Worm (Caenorhabditis elegans) whole organism, L1 larva: ENCODE results near the gene F53E4.2.

ENCODE experiments used
- C04F5.9 ChIP-seq: sonication (generic microtip); optimal IDR thresholded peaks from 2 replicates; lab custom pipeline; 2016; ENCODE audit warnings: missing genetic modification characterization, missing compliant biosample characterization
- C16A3.4 ChIP-seq: fragments of 150-350 bp; optimal IDR thresholded peaks from 2 replicates; lab custom pipeline; 2014; ENCODE audit warnings: missing biosample characterization, missing genetic modification characterization
- C34B4.2 ChIP-seq: sonication (generic microtip); optimal IDR thresholded peaks from 2 replicates; lab custom pipeline; 2017; ENCODE audit warnings: mild to moderate bottlenecking, missing genetic modification characterization, missing compliant biosample characterization
- F16B12.6 ChIP-seq: fragments of 150-350 bp; optimal IDR thresholded peaks from 2 replicates; lab custom pipeline; 2014; ENCODE audit warnings: missing biosample characterization, missing genetic modification characterization
- Y116A8C.19 ChIP-seq: sonication (generic microtip); optimal IDR thresholded peaks from 2 replicates; lab custom pipeline; 2016; ENCODE audit warnings: missing compliant biosample characterization, missing genetic modification characterization, borderline replicate concordance
- blmp-1 ChIP-seq: fragments of 150-350 bp; optimal IDR thresholded peaks from 2 replicates; lab custom pipeline; 2014; ENCODE audit warnings: missing biosample characterization, missing genetic modification characterization
- ceh-8 ChIP-seq: fragments of 200-800 bp; sonication (Bioruptor generic); optimal IDR thresholded peaks from 2 replicates; lab custom pipeline; 2018; ENCODE audit warnings: mild to moderate bottlenecking, missing genetic modification characterization, moderate library complexity, missing compliant biosample characterization
- ceh-82 ChIP-seq, 3 experiments: fragments of 150-350 bp in 1 of 3; sonication (generic microtip) in 2 of 3; optimal IDR thresholded peaks; 2 replicates each; lab custom pipeline; 2014 to 2017; ENCODE audit warnings: missing biosample characterization in 3 of 3, missing genetic modification characterization in 3 of 3
- dpl-1 ChIP-seq, 3 experiments: fragments of 150-350 bp in 2 of 3; sonication (generic microtip) in 1 of 3; optimal IDR thresholded peaks; 2 replicates each; lab custom pipeline; 2014 to 2017; ENCODE audit warnings: missing biosample characterization in 3 of 3, missing genetic modification characterization in 3 of 3, missing genetic modification reagents in 3 of 3
- dsc-1 ChIP-seq: sonication (generic microtip); optimal IDR thresholded peaks from 2 replicates; lab custom pipeline; 2016; ENCODE audit warnings: mild to moderate bottlenecking, missing genetic modification characterization, missing compliant biosample characterization
- efl-3 ChIP-seq: fragments of 200-800 bp; sonication (Bioruptor generic); optimal IDR thresholded peaks from 2 replicates; lab custom pipeline; 2018; ENCODE audit warnings: mild to moderate bottlenecking, missing genetic modification characterization, missing compliant biosample characterization
- egl-13 ChIP-seq: sonication (generic microtip); optimal IDR thresholded peaks from 2 replicates; lab custom pipeline; 2016; ENCODE audit warnings: missing genotype, missing genetic modification reagents, missing genetic modification characterization, missing compliant biosample characterization
- elt-2 ChIP-seq: sonication (generic microtip); optimal IDR thresholded peaks from 2 replicates; lab custom pipeline; 2016; ENCODE audit warnings: missing genetic modification characterization, mild to moderate bottlenecking, inconsistent platforms, missing compliant biosample characterization, missing genetic modification reagents
- elt-3 ChIP-seq, 6 experiments: fragments of 150-350 bp in 1 of 6; sonication (generic microtip); optimal IDR thresholded peaks; 2 replicates each; lab custom pipeline; 2017 to 2018; ENCODE audit warnings: missing biosample characterization in 6 of 6, missing genetic modification characterization in 6 of 6, inconsistent platforms in 1 of 6
- fkh-4 ChIP-seq: sonication (generic microtip); optimal IDR thresholded peaks from 2 replicates; lab custom pipeline; 2016; ENCODE audit warnings: missing compliant biosample characterization, missing genetic modification characterization, borderline replicate concordance
- fkh-8 ChIP-seq: sonication (generic microtip); optimal IDR thresholded peaks from 2 replicates; lab custom pipeline; 2016; ENCODE audit warnings: mild to moderate bottlenecking, missing genetic modification characterization, missing compliant biosample characterization
- fos-1 ChIP-seq: fragments of 150-350 bp; optimal IDR thresholded peaks from 2 replicates; lab custom pipeline; 2014; ENCODE audit warnings: missing biosample characterization, missing genetic modification characterization
- hlh-4 ChIP-seq: sonication (generic microtip); optimal IDR thresholded peaks from 2 replicates; lab custom pipeline; 2016; ENCODE audit warnings: mild to moderate bottlenecking, missing genetic modification characterization, missing compliant biosample characterization
- hpl-2 ChIP-seq: fragments of 150-350 bp; optimal IDR thresholded peaks from 2 replicates; lab custom pipeline; 2014; ENCODE audit warnings: missing biosample characterization, missing genetic modification reagents, missing genetic modification characterization
- lin-13 ChIP-seq: fragments of 150-350 bp; optimal IDR thresholded peaks from 2 replicates; lab custom pipeline; 2014; ENCODE audit warnings: missing biosample characterization, missing genetic modification reagents, missing genetic modification characterization
- lin-14 ChIP-seq: fragments of 200-800 bp; sonication (Bioruptor generic); optimal IDR thresholded peaks from 2 replicates; lab custom pipeline; 2018; ENCODE audit warnings: mild to moderate bottlenecking, missing genetic modification characterization, moderate library complexity, missing compliant biosample characterization
- lin-35 ChIP-seq, 2 experiments: fragments of 150-350 bp; optimal IDR thresholded peaks; 2 replicates each; lab custom pipeline; 2014; ENCODE audit warnings: missing biosample characterization in 2 of 2, missing genetic modification characterization in 2 of 2, missing genetic modification reagents in 2 of 2
- lin-39 ChIP-seq: fragments of 150-350 bp; optimal IDR thresholded peaks from 2 replicates; lab custom pipeline; 2014; ENCODE audit warnings: missing biosample characterization, missing genetic modification reagents, missing genetic modification characterization
- lir-3 ChIP-seq: sonication (generic microtip); optimal IDR thresholded peaks from 2 replicates; lab custom pipeline; 2016; ENCODE audit warnings: mild to moderate bottlenecking, missing genetic modification characterization, moderate library complexity, missing compliant biosample characterization; ENCODE audit not compliant: poor library complexity
- lsy-2 ChIP-seq, 2 experiments: fragments of 150-350 bp; optimal IDR thresholded peaks; 2 replicates each; lab custom pipeline; 2014; ENCODE audit warnings: missing biosample characterization in 2 of 2, missing genetic modification characterization in 2 of 2
- mab-9 ChIP-seq: fragments of 200-800 bp; sonication (Bioruptor generic); IDR thresholded peaks from 2 replicates; pipeline ENCODE4 v1.3.6; 2022; ENCODE audit warnings: missing genetic modification reagents, missing genetic modification characterization, missing compliant biosample characterization
- mdl-1 ChIP-seq, 2 experiments: fragments of 150-350 bp; optimal IDR thresholded peaks; 2 replicates each; lab custom pipeline; 2014 to 2017; ENCODE audit warnings: missing biosample characterization in 2 of 2, missing genetic modification characterization in 2 of 2, inconsistent platforms in 1 of 2
- mep-1 ChIP-seq: fragments of 150-350 bp; optimal IDR thresholded peaks from 2 replicates; lab custom pipeline; 2014; ENCODE audit warnings: missing biosample characterization, missing genetic modification characterization
- nhr-12 ChIP-seq: sonication (generic microtip); optimal IDR thresholded peaks from 2 replicates; lab custom pipeline; 2017; ENCODE audit warnings: missing biosample characterization, missing genetic modification characterization
- nhr-237 ChIP-seq: fragments of 150-350 bp; optimal IDR thresholded peaks from 2 replicates; lab custom pipeline; 2014; ENCODE audit warnings: missing biosample characterization, missing genetic modification characterization
- nhr-71 ChIP-seq: sonication (generic microtip); optimal IDR thresholded peaks from 2 replicates; lab custom pipeline; 2016; ENCODE audit warnings: mild to moderate bottlenecking, missing genetic modification characterization, moderate library complexity, missing compliant biosample characterization
- nhr-90 ChIP-seq: sonication (generic microtip); optimal IDR thresholded peaks from 2 replicates; lab custom pipeline; 2016; ENCODE audit warnings: mild to moderate bottlenecking, missing genetic modification characterization, missing compliant biosample characterization; ENCODE audit not compliant: poor library complexity
- pag-3 ChIP-seq: sonication (generic microtip); optimal IDR thresholded peaks from 2 replicates; lab custom pipeline; 2017; ENCODE audit warnings: missing genetic modification characterization, mild to moderate bottlenecking, missing compliant biosample characterization, antibody characterized with exemption, borderline replicate concordance; ENCODE audit not compliant: insufficient read depth
- pax-3 ChIP-seq: fragments of 200-800 bp; sonication (Bioruptor generic); optimal IDR thresholded peaks from 2 replicates; lab custom pipeline; 2018; ENCODE audit warnings: mild to moderate bottlenecking, missing genetic modification characterization, moderate library complexity, missing compliant biosample characterization
- pqm-1 ChIP-seq: sonication (generic microtip); optimal IDR thresholded peaks from 3 replicates; lab custom pipeline; 2017; ENCODE audit warnings: missing biosample characterization, missing genetic modification characterization
- rnt-1 ChIP-seq: sonication (generic microtip); optimal IDR thresholded peaks from 2 replicates; lab custom pipeline; 2016; ENCODE audit warnings: mild to moderate bottlenecking, missing genetic modification characterization, moderate library complexity, missing compliant biosample characterization
- skn-1 ChIP-seq: fragments of 150-350 bp; optimal IDR thresholded peaks from 2 replicates; lab custom pipeline; 2014; ENCODE audit warnings: missing biosample characterization, missing genetic modification characterization
- sox-4 ChIP-seq: sonication (generic microtip); optimal IDR thresholded peaks from 2 replicates; lab custom pipeline; 2016; ENCODE audit warnings: missing genetic modification characterization, missing compliant biosample characterization
- sptf-1 ChIP-seq: fragments of 150-350 bp; optimal IDR thresholded peaks from 2 replicates; lab custom pipeline; 2014; ENCODE audit warnings: missing biosample characterization, missing genetic modification characterization
- sup-37 ChIP-seq: fragments of 200-800 bp; sonication (Bioruptor generic); optimal IDR thresholded peaks from 2 replicates; lab custom pipeline; 2018; ENCODE audit warnings: mild to moderate bottlenecking, missing genetic modification characterization, missing compliant biosample characterization
- swsn-7 ChIP-seq: sonication (generic microtip); optimal IDR thresholded peaks from 2 replicates; lab custom pipeline; 2016; ENCODE audit warnings: missing genetic modification characterization, missing compliant biosample characterization
- unc-30 ChIP-seq: sonication (generic microtip); optimal IDR thresholded peaks from 2 replicates; lab custom pipeline; 2017; ENCODE audit warnings: missing biosample characterization, missing genetic modification characterization
- unc-62 ChIP-seq: fragments of 150-350 bp; optimal IDR thresholded peaks from 2 replicates; lab custom pipeline; 2014; ENCODE audit warnings: missing biosample characterization, missing genetic modification reagents, missing genetic modification characterization
- vab-15 ChIP-seq: sonication (generic microtip); optimal IDR thresholded peaks from 2 replicates; lab custom pipeline; 2017; ENCODE audit warnings: missing genotype, mild to moderate bottlenecking, missing genetic modification characterization, missing compliant biosample characterization
- xbp-1 ChIP-seq: sonication (generic microtip); optimal IDR thresholded peaks from 2 replicates; lab custom pipeline; 2016; ENCODE audit warnings: missing genetic modification characterization, missing compliant biosample characterization
- zag-1 ChIP-seq: fragments of 150-350 bp; optimal IDR thresholded peaks from 2 replicates; lab custom pipeline; 2014; ENCODE audit warnings: missing biosample characterization, missing genetic modification characterization
- ztf-11 ChIP-seq, 2 experiments: sonication (generic microtip); optimal IDR thresholded peaks; 2 replicates each; lab custom pipeline; 2016 to 2017; ENCODE audit warnings: missing genetic modification characterization in 2 of 2, missing biosample characterization in 1 of 2, missing compliant biosample characterization in 1 of 2

F53E4.2 gene

DNA sequence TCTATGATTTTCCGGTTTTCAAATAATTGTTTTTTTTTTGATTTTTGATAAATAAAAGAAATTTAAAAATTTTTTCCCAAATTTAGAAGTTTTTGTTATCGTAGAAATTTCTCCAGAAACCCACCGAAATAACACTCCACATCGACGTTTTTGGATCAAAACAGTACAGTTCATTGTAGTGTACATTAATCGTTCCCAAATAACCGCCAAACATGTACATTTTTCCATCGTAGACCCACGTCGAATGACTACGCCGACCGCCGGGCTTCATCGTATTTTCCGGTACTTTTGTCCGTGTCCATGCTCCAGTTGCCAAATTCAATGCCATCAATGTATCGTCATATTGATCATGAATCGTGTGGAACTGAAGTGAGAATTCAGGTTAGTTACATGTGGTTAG is at the start of gene F53E4.2:
Gene F53E4.2 (plus strand): TSS at position 301 of the 400 bp plus-strand sequence.
- no peak for TF ChIP-seq lin-13 (GFP tag; lab: Kevin White, UChicago)
- no peak for TF ChIP-seq fkh-8 (tag; lab: Kevin White, UChicago)
- no peak for TF ChIP-seq mep-1 (tag; lab: Kevin White, UChicago)
- TF ChIP-seq hlh-4 (tag; lab: Kevin White, UChicago), result no peak
- TF ChIP-seq xbp-1, result no peak
- TF ChIP-seq nhr-71 (tag; lab: Kevin White, UChicago), result no peak
- TF ChIP-seq pag-3 (tag; lab: Kevin White, UChicago), result no peak
- TF ChIP-seq egl-13 (tag; lab: Kevin White, UChicago), result no peak
- TF ChIP-seq nhr-90 (tag; lab: Kevin White, UChicago), result no peak
- no peak for TF ChIP-seq sox-4 (tag; lab: Kevin White, UChicago)
- TF ChIP-seq mab-9 (GFP tag; lab: Robert Waterston, UW), result no peak
- TF ChIP-seq, all 84 proteins: peak for 0

DNA sequence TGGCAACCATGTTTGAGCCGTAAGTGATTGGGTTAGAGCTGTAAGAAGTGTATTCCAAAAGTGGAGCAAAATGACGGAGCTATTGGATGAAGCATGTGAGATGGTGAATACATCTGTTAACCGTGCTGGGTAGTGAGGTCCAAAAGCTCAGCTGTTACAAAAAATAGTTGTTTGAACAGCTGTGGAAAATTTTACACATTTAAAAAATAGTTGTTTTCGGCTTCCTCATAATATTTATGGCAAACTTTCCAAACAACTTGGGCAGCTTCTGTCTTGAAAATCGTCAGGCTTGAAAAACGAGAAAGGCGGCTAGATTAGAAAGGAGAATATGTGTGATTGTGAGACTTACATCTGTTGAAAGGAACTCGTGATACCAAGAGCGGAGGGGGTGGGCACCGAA is 49.2 kb upstream of the F53E4.2 start, which contains the start of gene fbxa-154:
Gene fbxa-154 (minus strand): TSS at position 101 of the 400 bp plus-strand sequence.
- TF ChIP-seq fkh-4 (tag; lab: Kevin White, UChicago) (no peak), efl-3 (GFP tag; lab: Kevin White, UChicago) (no peak), nhr-12 (no peak), zag-1 (no peak), C34B4.2 (tag; lab: Kevin White, UChicago) (no peak), lsy-2 (tag; optimal IDR thresholded peaks at IDR 0.05; lab: Kevin White, UChicago) (no peak), ztf-11 (tag; optimal IDR thresholded peaks at IDR 0.05; lab: Kevin White, UChicago) (no peak), fos-1 (tag; lab: Kevin White, UChicago) (no peak), C04F5.9 (tag; lab: Kevin White, UChicago) (no peak), elt-2 (tag; lab: Kevin White, UChicago) (no peak), pqm-1 (tag; lab: Kevin White, UChicago) (no peak), blmp-1 (tag; lab: Kevin White, UChicago) (no peak), lin-14 (GFP tag; lab: Kevin White, UChicago) (no peak), nhr-237 (no peak)

DNA sequence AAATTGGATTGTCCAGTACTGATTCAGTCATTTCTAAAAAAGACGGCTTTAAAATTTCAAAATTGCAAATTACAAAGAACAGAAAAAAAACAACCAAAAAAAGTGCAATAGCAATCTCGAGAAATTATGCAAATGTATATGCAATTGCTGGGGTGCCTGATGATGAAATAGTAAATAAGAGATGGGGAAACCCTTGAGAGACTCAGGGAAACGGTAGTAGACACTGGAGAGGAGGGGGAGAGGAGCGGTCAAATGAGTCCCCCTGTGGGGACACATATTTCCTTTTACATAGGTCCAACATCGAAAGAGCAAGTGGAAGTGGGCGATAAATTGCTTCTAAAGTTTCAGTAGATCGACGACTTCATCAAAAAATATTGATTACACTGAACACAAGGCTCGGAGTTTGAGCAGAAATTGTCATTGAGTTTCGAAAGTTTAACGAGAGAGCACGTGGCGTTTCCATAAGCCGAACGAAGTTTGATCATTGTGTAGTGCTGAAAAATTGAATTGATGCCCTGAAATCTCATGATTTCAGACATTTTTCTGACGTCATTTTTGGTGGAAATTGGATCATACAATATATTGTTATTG is 43.8 kb upstream of the F53E4.2 start, which contains the start of the genes fbxa-153 and str-12:
Gene fbxa-153 (minus strand): TSS at position 35 of the 591 bp plus-strand sequence.
Gene str-12 (plus strand): TSS at position 541 of the 591 bp plus-strand sequence.
- TF ChIP-seq F16B12.6 (tag; lab: Kevin White, UChicago), result no peak
- no peak for TF ChIP-seq lir-3 (tag; lab: Kevin White, UChicago)
- TF ChIP-seq unc-62 (GFP tag; lab: Kevin White, UChicago), result no peak
- no peak for TF ChIP-seq elt-2 (tag; lab: Kevin White, UChicago)
- no peak for TF ChIP-seq Y116A8C.19 (tag; lab: Kevin White, UChicago)
- TF ChIP-seq lin-14 (GFP tag; lab: Kevin White, UChicago), result no peak
- no peak for TF ChIP-seq dsc-1
- no peak for TF ChIP-seq C16A3.4 (tag; lab: Kevin White, UChicago)
- TF ChIP-seq nhr-71 (tag; lab: Kevin White, UChicago), result no peak
- TF ChIP-seq efl-3 (GFP tag; lab: Kevin White, UChicago), result no peak
- TF ChIP-seq rnt-1, result no peak
- TF ChIP-seq fkh-8 (tag; lab: Kevin White, UChicago), result peak; percentile 36
- peak in 1 of 3 experiments; percentile 21 for TF ChIP-seq dpl-1 (GFP tag; optimal IDR thresholded peaks at IDR 0.05; lab: Kevin White, UChicago)
- TF ChIP-seq skn-1 (tag; lab: Kevin White, UChicago), result no peak
- TF ChIP-seq mep-1 (tag; lab: Kevin White, UChicago), result peak; percentile 35
- peak; percentile 8 for TF ChIP-seq swsn-7 (tag; lab: Kevin White, UChicago)
- no peak for TF ChIP-seq unc-30 (tag; lab: Kevin White, UChicago)
- no peak for TF ChIP-seq sup-37 (GFP tag; lab: Kevin White, UChicago)
- TF ChIP-seq hpl-2, result no peak
- TF ChIP-seq pax-3 (tag; lab: Kevin White, UChicago), result no peak
- peak in 1 of 3 experiments; percentile 28 for TF ChIP-seq ceh-82 (tag; optimal IDR thresholded peaks at IDR 0.05; lab: Kevin White, UChicago)
- TF ChIP-seq mdl-1 (tag; optimal IDR thresholded peaks at IDR 0.05; lab: Kevin White, UChicago), result no peak
- TF ChIP-seq ceh-8 (GFP tag; lab: Kevin White, UChicago), result no peak
- TF ChIP-seq elt-3 (tag; optimal IDR thresholded peaks at IDR 0.05; lab: Kevin White, UChicago), result no peak
- peak in 1 of 2 experiments; percentile 11 for TF ChIP-seq lin-35 (GFP tag; optimal IDR thresholded peaks at IDR 0.05; lab: Kevin White, UChicago)
- no peak for TF ChIP-seq C34B4.2 (tag; lab: Kevin White, UChicago)
- no peak for TF ChIP-seq lin-39
- TF ChIP-seq sptf-1 (tag; lab: Kevin White, UChicago), result no peak
- TF ChIP-seq vab-15 (tag; lab: Kevin White, UChicago), result no peak
